Fruit fly (Drosophila melanogaster): Measurements from ENCODE around the gene CG5162.

CG5162 gene

DNA sequence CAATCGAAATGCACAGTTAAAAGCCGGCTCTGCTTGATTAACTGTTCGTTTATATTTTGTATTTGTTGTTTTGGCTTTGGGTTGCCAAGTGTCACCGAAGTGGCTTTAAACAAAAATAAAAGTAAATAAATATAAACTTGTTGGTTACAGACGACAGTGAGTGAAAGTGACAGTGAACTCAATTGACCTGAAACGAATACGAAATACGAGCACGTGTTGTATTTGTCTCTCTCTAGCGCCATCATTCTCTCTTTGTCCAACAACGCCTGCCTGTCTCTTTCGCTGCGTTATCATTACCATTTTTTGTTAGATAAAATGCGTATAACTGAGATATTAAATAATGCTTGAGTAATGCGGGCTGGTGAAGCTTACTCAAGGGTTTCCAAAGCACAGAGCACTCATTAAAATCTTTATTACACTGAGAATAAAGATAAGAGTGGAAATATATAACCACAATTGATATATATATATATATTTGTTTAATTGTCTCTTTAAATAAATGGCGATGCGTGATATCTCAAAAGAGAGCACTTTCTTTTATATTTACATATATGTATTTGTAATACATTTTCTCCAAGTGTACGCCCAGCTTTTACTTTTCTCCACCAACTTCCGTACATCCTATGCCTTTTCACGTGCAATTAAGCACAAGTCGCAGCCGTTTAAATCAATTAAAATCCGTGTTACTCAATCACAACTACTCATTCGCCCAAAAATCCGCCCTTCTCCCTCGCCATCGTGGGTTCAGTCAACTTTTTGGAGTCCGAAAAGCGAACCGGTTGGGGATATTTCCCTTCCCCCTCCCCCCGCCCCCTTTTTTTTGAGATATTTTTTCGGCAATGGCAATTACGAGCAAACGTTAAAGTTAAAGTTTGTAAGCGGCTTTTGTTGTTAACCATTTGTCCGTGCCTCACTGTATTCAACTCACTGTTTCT lies 33.6 kb upstream of the CG5162 start (continued):
- peak in 1 of 2 experiments; percentile 44 for TF ChIP-seq bsh (GFP tag; optimal IDR thresholded peaks at IDR 0.05)
- TF ChIP-seq CG34224 (GFP tag; IDR thresholded peaks at IDR 0.05; ENCODE audit: partially characterized antibody) = no peak
- TF ChIP-seq cg (GFP tag; optimal IDR thresholded peaks at IDR 0.05) = no peak
- TF ChIP-seq CG31224 (GFP tag; IDR thresholded peaks at IDR 0.05) = no peak
- no peak for TF ChIP-seq prd (optimal IDR thresholded peaks at IDR 0.05)
- TF ChIP-seq prd (GFP tag; IDR thresholded peaks at IDR 0.05) = peak; percentile 21; the same call in 1 of the 3 replicates
- no peak for TF ChIP-seq CG1647 (GFP tag; optimal IDR thresholded peaks at IDR 0.05)
- no peak for TF ChIP-seq Atf-2 (GFP tag; optimal IDR thresholded peaks at IDR 0.05)
- TF ChIP-seq CG17912 (GFP tag; optimal IDR thresholded peaks at IDR 0.05) = no peak
- 0 out of 2 replicates have a peak, but pooled peaks have one; percentile 7 for TF ChIP-seq CG10366 (GFP tag; IDR thresholded peaks at IDR 0.05)
- TF ChIP-seq tna (GFP tag; IDR thresholded peaks at IDR 0.05; ENCODE audit: partially characterized antibody) = no peak
- TF ChIP-seq CG8281 (tag; optimal IDR thresholded peaks at IDR 0.05) = no peak
- TF ChIP-seq hth (optimal IDR thresholded peaks at IDR 0.05) = no peak
- TF ChIP-seq salm (tag; optimal IDR thresholded peaks at IDR 0.05) = no peak
- peak; percentile 57 for TF ChIP-seq CG31441 (GFP tag; IDR thresholded peaks at IDR 0.05)
- no peak for TF ChIP-seq Nf-YB (GFP tag; optimal IDR thresholded peaks at IDR 0.05)
- 0 out of 3 replicates have a peak, but pooled peaks have one; percentile 28 for TF ChIP-seq CG3726 (GFP tag; IDR thresholded peaks at IDR 0.05)
- peak; percentile 9 for TF ChIP-seq Nf-YC (tag; optimal IDR thresholded peaks at IDR 0.05)
- peak; percentile 3 for TF ChIP-seq CG17385 (GFP tag; optimal IDR thresholded peaks at IDR 0.05)
- TF ChIP-seq CG18262 (tag; optimal IDR thresholded peaks at IDR 0.05) = peak; percentile 62
- no peak for TF ChIP-seq CG7372 (GFP tag; IDR thresholded peaks at IDR 0.05)
- peak; percentile 5 for TF ChIP-seq az2 (GFP tag; optimal IDR thresholded peaks at IDR 0.05)
- no peak for TF ChIP-seq pzg (GFP tag; optimal IDR thresholded peaks at IDR 0.05)
- 0 out of 3 replicates have a peak, but pooled peaks have one; percentile 10 for TF ChIP-seq dysf (GFP tag; IDR thresholded peaks at IDR 0.05)
- TF ChIP-seq CG32532 (GFP tag; IDR thresholded peaks at IDR 0.05) = peak; percentile 36; the same call in 1 of the 2 replicates
- no peak for TF ChIP-seq Eip74EF (GFP tag; optimal IDR thresholded peaks at IDR 0.05)
- peak; percentile 0 for TF ChIP-seq CG12659 (GFP tag; optimal IDR thresholded peaks at IDR 0.05)
- no peak for TF ChIP-seq gt (GFP tag; IDR thresholded peaks at IDR 0.05)
- TF ChIP-seq CG6813 (GFP tag; optimal IDR thresholded peaks at IDR 0.05) = no peak
- no peak for TF ChIP-seq esg (GFP tag; conservative IDR thresholded peaks at IDR 0.05)
- no peak for TF ChIP-seq jumu (GFP tag; optimal IDR thresholded peaks at IDR 0.05)
- peak; percentile 38; the same call in 1 of the 2 replicates for TF ChIP-seq CG17328 (GFP tag; IDR thresholded peaks at IDR 0.05)
- TF ChIP-seq onecut (GFP tag; IDR thresholded peaks at IDR 0.05) = no peak
- TF ChIP-seq inv (GFP tag; IDR thresholded peaks at IDR 0.05; ENCODE audit: partially characterized antibody) = no peak
- peak; percentile 31; the same call in 1 of the 2 replicates for TF ChIP-seq ranshi (GFP tag; IDR thresholded peaks at IDR 0.05)
- peak; percentile 51; the same call in 1 of the 2 replicates for TF ChIP-seq crol (GFP tag; IDR thresholded peaks at IDR 0.05)
- no peak for TF ChIP-seq H2.0 (GFP tag; IDR thresholded peaks at IDR 0.05)
- TF ChIP-seq toy (GFP tag; IDR thresholded peaks at IDR 0.05) = no peak
- no peak for TF ChIP-seq ro (GFP tag; IDR thresholded peaks at IDR 0.05)
- no peak for TF ChIP-seq rib (GFP tag; IDR thresholded peaks at IDR 0.05)
- no peak for TF ChIP-seq ERR (GFP tag; optimal IDR thresholded peaks at IDR 0.05)
- TF ChIP-seq Lhr (GFP tag; optimal IDR thresholded peaks at IDR 0.05) = no peak
- TF ChIP-seq abd-A (tag; optimal IDR thresholded peaks at IDR 0.05) = no peak
- no peak for TF ChIP-seq CG10462 (GFP tag; optimal IDR thresholded peaks at IDR 0.05)
- TF ChIP-seq sd (tag; optimal IDR thresholded peaks at IDR 0.05) = no peak
- TF ChIP-seq CG7556 (GFP tag; optimal IDR thresholded peaks at IDR 0.05) = no peak
- TF ChIP-seq lov (optimal IDR thresholded peaks at IDR 0.05) = no peak
- no peak for TF ChIP-seq lov (GFP tag; IDR thresholded peaks at IDR 0.05)
- TF ChIP-seq CG12236 (GFP tag; optimal IDR thresholded peaks at IDR 0.05) = no peak
